Fruit fly (Drosophila melanogaster): ENCODE measurements around the gene Mdh1.

dm6 chr2L:10396488-10396824 is 324 bp upstream of the Mdh1 start, which contains the start of gene Cnot4:
- TF ChIP-seq net (GFP tag; optimal IDR thresholded peaks at IDR 0.05) (no peak), CG3919 (GFP tag; optimal IDR thresholded peaks at IDR 0.05) (no peak), Ets96B (tag; optimal IDR thresholded peaks at IDR 0.05) (no peak), CG34406 (GFP tag; optimal IDR thresholded peaks at IDR 0.05) (no peak), CG6854 (GFP tag; optimal IDR thresholded peaks at IDR 0.05) (no peak), Eip78C (GFP tag) (no peak), CG11762 (GFP tag; optimal IDR thresholded peaks at IDR 0.05; ENCODE audit: insufficient read depth) (no peak), Sox102F (GFP tag; optimal IDR thresholded peaks at IDR 0.05) (no peak), Hr39 (GFP tag; optimal IDR thresholded peaks at IDR 0.05) (no peak), CG16779 (tag; optimal IDR thresholded peaks at IDR 0.05) (no peak), fd59A (GFP tag; optimal IDR thresholded peaks at IDR 0.05) (no peak), fd85E (GFP tag; optimal IDR thresholded peaks at IDR 0.05) (no peak), CG6792 (GFP tag; optimal IDR thresholded peaks at IDR 0.05) (no peak), Smox (GFP tag; optimal IDR thresholded peaks at IDR 0.05) (no peak)
